Worm (Caenorhabditis elegans) whole organism, early embryonic: ENCODE results near the gene elf-1.

Source experiments
- B0310.2 ChIP-seq: sonication (generic microtip); optimal IDR thresholded peaks from 2 replicates; lab custom pipeline; 2016; ENCODE audit warnings: mild to moderate bottlenecking, missing genetic modification characterization, missing compliant biosample characterization
- ceh-36 ChIP-seq: sonication (generic microtip); optimal IDR thresholded peaks from 2 replicates; lab custom pipeline; 2016; ENCODE audit warnings: missing genetic modification characterization, inconsistent platforms, missing compliant biosample characterization

ce11 chrIII:728074-728473, 39.1 kb downstream of the elf-1 start:
- TF ChIP-seq ceh-36 (no peak), B0310.2 (tag; lab: Kevin White, UChicago) (no peak)
